Fruit fly (Drosophila melanogaster) whole organism, pupa: ENCODE measurements around the gene CG6443.

ENCODE experiments used
- CG10348 ChIP-seq: fragments of 200-800 bp; sonication (Bioruptor generic); IDR thresholded peaks from 2 replicates; pipeline ENCODE4 v1.3.6; 2022; ENCODE audit warnings: missing biosample characterization, missing genetic modification characterization
- CG14655 ChIP-seq: fragments of 200-800 bp; sonication (Bioruptor generic); optimal IDR thresholded peaks from 3 replicates; lab custom pipeline; 2017; ENCODE audit warnings: mild to moderate bottlenecking, missing biosample characterization, missing genetic modification reagents, missing genetic modification characterization
- CG34367 ChIP-seq: fragments of 200-800 bp; sonication (Bioruptor generic); optimal IDR thresholded peaks from 2 replicates; lab custom pipeline; 2018; ENCODE audit warnings: missing biosample characterization, mild to moderate bottlenecking, missing genetic modification characterization
- CG9948 ChIP-seq: fragments of 200-800 bp; sonication (Bioruptor generic); optimal IDR thresholded peaks from 2 replicates; lab custom pipeline; 2018; ENCODE audit warnings: missing biosample characterization, mild to moderate bottlenecking, missing genetic modification characterization, moderate library complexity
- D1 ChIP-seq: fragments of 200-800 bp; sonication (Bioruptor generic); optimal IDR thresholded peaks from 2 replicates; lab custom pipeline; 2018; ENCODE audit warnings: missing biosample characterization, mild to moderate bottlenecking, missing genetic modification characterization, moderate library complexity
- EcR ChIP-seq: fragments of 200-800 bp; sonication (Bioruptor generic); optimal IDR thresholded peaks from 3 replicates; lab custom pipeline; 2019; ENCODE audit warnings: missing biosample characterization, missing genetic modification characterization, mild to moderate bottlenecking, moderate library complexity, missing genetic modification reagents
- Ets98B ChIP-seq: fragments of 200-800 bp; sonication (Bioruptor generic); IDR thresholded peaks from 2 replicates; pipeline ENCODE4 v1.3.6; 2022; ENCODE audit warnings: missing biosample characterization, missing genetic modification characterization
- gl ChIP-seq: fragments of 200-800 bp; sonication (Bioruptor generic); optimal IDR thresholded peaks from 2 replicates; lab custom pipeline; 2018; ENCODE audit warnings: missing biosample characterization, mild to moderate bottlenecking, missing genetic modification characterization
- rn ChIP-seq: fragments of 200-800 bp; sonication (Bioruptor generic); IDR thresholded peaks from 2 replicates; pipeline ENCODE4 v1.3.6; 2022; ENCODE audit warnings: missing biosample characterization, missing genetic modification characterization

dm6 chr2L:10752668-10753067, 23.9 kb downstream of the CG6443 start:
- TF ChIP-seq Ets98B (no peak), CG14655 (GFP tag; lab: Kevin White, UChicago) (no peak), D1 (no peak), CG9948 (no peak), CG34367 (tag; lab: Kevin White, UChicago) (no peak), CG10348 (GFP tag; lab: Robert Waterston, UW) (no peak), rn (GFP tag; lab: Robert Waterston, UW) (no peak), gl (tag; lab: Kevin White, UChicago) (no peak), EcR (GFP tag; lab: Kevin White, UChicago) (peak; percentile 76)
